Worm (Caenorhabditis elegans): ENCODE results near the gene fan-1.

DNA sequence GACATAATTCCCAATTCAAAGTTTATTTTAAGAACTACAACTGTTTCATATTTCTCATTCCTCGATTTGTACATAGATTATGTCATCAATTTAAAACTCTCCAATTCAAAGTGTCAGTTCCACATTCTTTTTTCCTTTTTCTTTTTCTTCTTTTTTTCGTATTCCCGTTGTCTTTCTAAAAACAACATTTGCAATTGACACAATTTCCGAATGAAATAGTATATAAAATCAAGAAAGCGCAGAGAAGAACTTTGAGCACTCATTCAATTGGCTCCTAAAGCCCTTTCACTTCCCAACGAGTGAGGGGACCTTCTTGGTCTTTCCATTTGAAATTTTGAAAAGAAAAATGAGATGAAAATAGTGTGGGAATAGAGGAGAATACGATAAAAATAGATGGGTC is 1.1 kb upstream of the fan-1 start:
- TF ChIP-seq zag-1 (tag; optimal IDR thresholded peaks at IDR 0.05) (no peak), lin-39 (tag; optimal IDR thresholded peaks at IDR 0.05) (no peak), nhr-28 (tag; optimal IDR thresholded peaks at IDR 0.05) (no peak), jun-1 (tag; optimal IDR thresholded peaks at IDR 0.05) (no peak), nhr-237 (tag; optimal IDR thresholded peaks at IDR 0.05) (no peak), nhr-41 (GFP tag; IDR thresholded peaks at IDR 0.05) (no peak), nhr-11 (tag; optimal IDR thresholded peaks at IDR 0.05) (no peak), ama-1 (optimal IDR thresholded peaks at IDR 0.05) (no peak), snpc-4 (tag; optimal IDR thresholded peaks at IDR 0.05) (no peak), zip-2 (tag; optimal IDR thresholded peaks at IDR 0.05) (no peak), lsy-2 (tag; optimal IDR thresholded peaks at IDR 0.05) (no peak)

Data from whole organism, L4 larva.